Worm (Caenorhabditis elegans): ENCODE results near the gene M162.7.

ce11 chrV:19743794-19744193, 51.0 kb downstream of the M162.7 start:
- TF ChIP-seq fos-1 (tag; optimal IDR thresholded peaks at IDR 0.05) (no peak), ama-1 (optimal IDR thresholded peaks at IDR 0.05) (no peak), unc-39 (tag; optimal IDR thresholded peaks at IDR 0.05) (no peak), lin-15B (tag; optimal IDR thresholded peaks at IDR 0.05) (no peak), elt-1 (tag; optimal IDR thresholded peaks at IDR 0.05) (no peak), elt-2 (tag; optimal IDR thresholded peaks at IDR 0.05) (no peak), lin-39 (tag; optimal IDR thresholded peaks at IDR 0.05) (no peak), daf-12 (tag; optimal IDR thresholded peaks at IDR 0.05) (no peak), nhr-77 (tag; optimal IDR thresholded peaks at IDR 0.05) (no peak), mdl-1 (tag; optimal IDR thresholded peaks at IDR 0.05) (no peak), fkh-10 (GFP tag; optimal IDR thresholded peaks at IDR 0.05) (no peak), ztf-4 (tag; optimal IDR thresholded peaks at IDR 0.05) (no peak)
